Fruit fly (Drosophila melanogaster): ENCODE results near the gene CG6276.

The CG6276 gene

DNA sequence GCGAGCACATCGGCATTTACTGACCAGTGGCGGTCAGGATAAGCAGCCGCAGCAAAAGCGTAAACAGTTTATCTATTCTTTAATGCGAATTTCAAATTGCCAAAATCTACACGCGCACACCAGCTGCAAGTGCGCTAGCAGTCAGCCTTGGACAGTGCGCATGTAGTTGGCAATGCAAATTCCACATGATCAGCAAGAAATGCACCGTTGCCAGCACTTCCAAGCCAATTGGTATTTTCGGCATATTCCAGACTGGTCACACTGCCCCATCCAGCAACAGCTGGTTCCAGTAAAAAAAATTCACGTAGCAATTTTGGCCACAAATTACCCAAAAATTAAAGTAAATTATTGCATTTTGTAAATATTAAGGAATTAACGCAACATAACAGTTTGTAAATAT is 32.1 kb downstream of the CG6276 start (continued):
- TF ChIP-seq ham (GFP tag; IDR thresholded peaks at IDR 0.05): no peak
- TF ChIP-seq CG2712 (tag; optimal IDR thresholded peaks at IDR 0.05): peak; percentile 19
- TF ChIP-seq maf-S (GFP tag; optimal IDR thresholded peaks at IDR 0.05): peak; percentile 9
- TF ChIP-seq CG6272 (GFP tag; IDR thresholded peaks at IDR 0.05): no peak
- TF ChIP-seq dmrt11E (tag; optimal IDR thresholded peaks at IDR 0.05): peak; percentile 11
- no peak for TF ChIP-seq Camta (GFP tag; optimal IDR thresholded peaks at IDR 0.05)
- TF ChIP-seq Elba2 (GFP tag; optimal IDR thresholded peaks at IDR 0.05): peak; percentile 88
- no peak for TF ChIP-seq CG18262 (tag; optimal IDR thresholded peaks at IDR 0.05)
- peak; percentile 24 for TF ChIP-seq CG3995 (GFP tag; optimal IDR thresholded peaks at IDR 0.05)
- TF ChIP-seq YL-1 (GFP tag; optimal IDR thresholded peaks at IDR 0.05): peak; percentile 49
- TF ChIP-seq Bdp1 (GFP tag; optimal IDR thresholded peaks at IDR 0.05): peak; percentile 33
- peak; percentile 54 for TF ChIP-seq CG10267 (tag; optimal IDR thresholded peaks at IDR 0.05)
- peak; percentile 27 for TF ChIP-seq CG3163 (GFP tag; optimal IDR thresholded peaks at IDR 0.05)
- TF ChIP-seq Aef1 (GFP tag; IDR thresholded peaks at IDR 0.05): no peak
- no peak for TF ChIP-seq Ptx1 (GFP tag; IDR thresholded peaks at IDR 0.05)
- TF ChIP-seq Dip3 (GFP tag; optimal IDR thresholded peaks at IDR 0.05): peak; percentile 90
- TF ChIP-seq mirr (GFP tag; optimal IDR thresholded peaks at IDR 0.05): peak; percentile 8
- TF ChIP-seq stwl (tag; optimal IDR thresholded peaks at IDR 0.05): peak; percentile 77
- TF ChIP-seq Dek (tag; optimal IDR thresholded peaks at IDR 0.05): peak; percentile 21
- peak; percentile 41 for TF ChIP-seq ftz-f1 (GFP tag; optimal IDR thresholded peaks at IDR 0.05)
- TF ChIP-seq CG33213 (GFP tag; optimal IDR thresholded peaks at IDR 0.05): peak; percentile 85
- TF ChIP-seq Lhr (GFP tag; optimal IDR thresholded peaks at IDR 0.05): peak; percentile 88
- TF ChIP-seq cg (GFP tag; optimal IDR thresholded peaks at IDR 0.05): peak; percentile 13
- TF ChIP-seq oc (tag; optimal IDR thresholded peaks at IDR 0.05): peak; percentile 33
- peak; percentile 64 for TF ChIP-seq trem (tag; optimal IDR thresholded peaks at IDR 0.05)
- TF ChIP-seq CG1603 (tag; optimal IDR thresholded peaks at IDR 0.05): peak; percentile 92
- TF ChIP-seq HmgD (GFP tag; optimal IDR thresholded peaks at IDR 0.05): peak; percentile 77
- TF ChIP-seq dm (GFP tag; optimal IDR thresholded peaks at IDR 0.05): peak; percentile 90
- peak; percentile 6 for TF ChIP-seq Dad (GFP tag; optimal IDR thresholded peaks at IDR 0.05)
- TF ChIP-seq shn (GFP tag; optimal IDR thresholded peaks at IDR 0.05): peak; percentile 4
- TF ChIP-seq hth (optimal IDR thresholded peaks at IDR 0.05): no peak
- TF ChIP-seq scrt (GFP tag; optimal IDR thresholded peaks at IDR 0.05): peak; percentile 85
- TF ChIP-seq ro (GFP tag; IDR thresholded peaks at IDR 0.05): no peak
- TF ChIP-seq Xbp1 (GFP tag; optimal IDR thresholded peaks at IDR 0.05): peak; percentile 25
- peak; percentile 55 for TF ChIP-seq Hmr (GFP tag; optimal IDR thresholded peaks at IDR 0.05)
- TF ChIP-seq her (GFP tag; optimal IDR thresholded peaks at IDR 0.05): peak; percentile 49
- peak; percentile 35 for TF ChIP-seq CG7987 (GFP tag; optimal IDR thresholded peaks at IDR 0.05)
- peak; percentile 64 for TF ChIP-seq sens (GFP tag)
- TF ChIP-seq CG4617 (GFP tag; optimal IDR thresholded peaks at IDR 0.05; ENCODE audit: borderline replicate concordance): peak; percentile 77
- TF ChIP-seq Sin3A (optimal IDR thresholded peaks at IDR 0.05): peak; percentile 96
- TF ChIP-seq CG8924 (tag; optimal IDR thresholded peaks at IDR 0.05): peak; percentile 37
- TF ChIP-seq CG14710 (tag; optimal IDR thresholded peaks at IDR 0.05): peak; percentile 70
- no peak for TF ChIP-seq CG10366 (GFP tag; IDR thresholded peaks at IDR 0.05)
- TF ChIP-seq phol (tag; optimal IDR thresholded peaks at IDR 0.05): peak; percentile 55
- peak; percentile 28 for TF ChIP-seq mam (GFP tag; optimal IDR thresholded peaks at IDR 0.05)
- TF ChIP-seq Max (GFP tag; optimal IDR thresholded peaks at IDR 0.05): peak; percentile 69
- TF ChIP-seq CG12391 (tag; optimal IDR thresholded peaks at IDR 0.05): peak; percentile 21
- TF ChIP-seq CG2116 (GFP tag; optimal IDR thresholded peaks at IDR 0.05): peak; percentile 89
- TF ChIP-seq zen2 (GFP tag; IDR thresholded peaks at IDR 0.05; ENCODE audit: partially characterized antibody): no peak
- peak; percentile 83 for TF ChIP-seq Dp (GFP tag; optimal IDR thresholded peaks at IDR 0.05)
- peak; percentile 50 for TF ChIP-seq CG11504 (tag; optimal IDR thresholded peaks at IDR 0.05)
- peak; percentile 99 for TF ChIP-seq CG4854 (GFP tag; optimal IDR thresholded peaks at IDR 0.05)

Measured in whole organism, embryonic.